Worm (Caenorhabditis elegans) whole organism, young adult: ENCODE results near the gene skpt-1.

Experiments used
- B0035.1 ChIP-seq: sonication (generic microtip); optimal IDR thresholded peaks from 2 replicates; lab custom pipeline; 2016; ENCODE audit warnings: missing genetic modification characterization, mild to moderate bottlenecking, missing compliant biosample characterization, missing genotype, missing genetic modification reagents
- B0336.3 ChIP-seq: fragments of 200-800 bp; sonication (Bioruptor generic); IDR thresholded peaks from 2 replicates; pipeline ENCODE4 v1.3.6; 2022; ENCODE audit warnings: missing genetic modification characterization, missing compliant biosample characterization
- C06A6.2 ChIP-seq: fragments of 200-800 bp; sonication (Bioruptor generic); conservative IDR thresholded peaks from 2 replicates; pipeline ENCODE4 v1.3.6; 2022; ENCODE audit warnings: missing genetic modification characterization, missing compliant biosample characterization
- F55B11.4 ChIP-seq: sonication (generic microtip); optimal IDR thresholded peaks from 2 replicates; lab custom pipeline; 2016; ENCODE audit warnings: missing compliant biosample characterization, missing genetic modification characterization, borderline replicate concordance; ENCODE audit not compliant: insufficient read depth
- K11D2.4 ChIP-seq: fragments of 200-800 bp; sonication (Bioruptor generic); IDR thresholded peaks from 2 replicates; pipeline ENCODE4 v1.3.6; 2022; ENCODE audit warnings: missing genetic modification reagents, missing genetic modification characterization, missing compliant biosample characterization
- aptf-2 ChIP-seq: fragments of 200-800 bp; sonication (Bioruptor generic); conservative IDR thresholded peaks from 2 replicates; pipeline ENCODE4 v1.3.6; 2022; ENCODE audit warnings: missing genetic modification reagents, missing genetic modification characterization, missing compliant biosample characterization
- ccch-3 ChIP-seq: fragments of 200-800 bp; sonication (Bioruptor generic); optimal IDR thresholded peaks from 2 replicates; lab custom pipeline; 2018; ENCODE audit warnings: mild to moderate bottlenecking, missing genetic modification characterization, missing compliant biosample characterization
- cebp-2 ChIP-seq: fragments of 200-800 bp; sonication (Bioruptor generic); IDR thresholded peaks from 2 replicates; pipeline ENCODE4 v1.3.6; 2022; ENCODE audit warnings: missing genetic modification characterization, missing compliant biosample characterization
- ceh-27 ChIP-seq: fragments of 200-800 bp; sonication (Bioruptor generic); optimal IDR thresholded peaks from 2 replicates; lab custom pipeline; 2018; ENCODE audit warnings: mild to moderate bottlenecking, missing genetic modification characterization, moderate library complexity, missing compliant biosample characterization
- ceh-58 ChIP-seq: fragments of 200-800 bp; sonication (Bioruptor generic); IDR thresholded peaks from 2 replicates; pipeline ENCODE4 v1.3.6; 2022; ENCODE audit warnings: missing genetic modification characterization, missing compliant biosample characterization
- ceh-79 ChIP-seq: sonication (generic microtip); optimal IDR thresholded peaks from 2 replicates; lab custom pipeline; 2017; ENCODE audit warnings: mild to moderate bottlenecking, missing genetic modification characterization, missing compliant biosample characterization
- ceh-91 ChIP-seq: fragments of 200-800 bp; sonication (Bioruptor generic); IDR thresholded peaks from 2 replicates; pipeline ENCODE4 v1.3.6; 2022; ENCODE audit warnings: missing genetic modification reagents, missing genetic modification characterization, missing compliant biosample characterization
- chd-7 ChIP-seq: sonication (generic microtip); optimal IDR thresholded peaks from 2 replicates; lab custom pipeline; 2016; ENCODE audit warnings: mild to moderate bottlenecking, missing genetic modification characterization, moderate library complexity, missing compliant biosample characterization
- dox-1 ChIP-seq: fragments of 200-800 bp; sonication (Bioruptor generic); IDR thresholded peaks from 2 replicates; pipeline ENCODE4 v1.3.6; 2022; ENCODE audit warnings: missing genetic modification reagents, missing genetic modification characterization, missing compliant biosample characterization
- dpff-1 ChIP-seq: sonication (generic microtip); optimal IDR thresholded peaks from 2 replicates; lab custom pipeline; 2017; ENCODE audit warnings: mild to moderate bottlenecking, missing genetic modification characterization, missing compliant biosample characterization
- dpl-1 ChIP-seq: fragments of 150-350 bp; optimal IDR thresholded peaks from 2 replicates; lab custom pipeline; 2014; ENCODE audit warnings: missing biosample characterization, missing genetic modification reagents, missing genetic modification characterization
- egl-44 ChIP-seq: fragments of 200-800 bp; sonication (Bioruptor generic); IDR thresholded peaks from 2 replicates; pipeline ENCODE4 v1.3.6; 2022; ENCODE audit warnings: missing genetic modification reagents, missing genetic modification characterization, missing compliant biosample characterization
- egrh-3 ChIP-seq: fragments of 200-800 bp; sonication (Bioruptor generic); IDR thresholded peaks from 2 replicates; pipeline ENCODE4 v1.3.6; 2022; ENCODE audit warnings: missing genetic modification reagents, missing genetic modification characterization, missing compliant biosample characterization
- hlh-12 ChIP-seq: sonication (generic microtip); optimal IDR thresholded peaks from 2 replicates; lab custom pipeline; 2016; ENCODE audit warnings: missing genetic modification characterization, missing compliant biosample characterization
- hlh-26 ChIP-seq: fragments of 200-800 bp; sonication (Bioruptor generic); conservative IDR thresholded peaks from 2 replicates; pipeline ENCODE4 v1.3.6; 2022; ENCODE audit warnings: missing genetic modification reagents, missing genetic modification characterization, missing compliant biosample characterization
- hmg-1.2 ChIP-seq: fragments of 200-800 bp; sonication (Bioruptor generic); IDR thresholded peaks from 2 replicates; pipeline ENCODE4 v1.3.6; 2022; ENCODE audit warnings: missing genetic modification reagents, missing genetic modification characterization, missing compliant biosample characterization
- hmg-20 ChIP-seq: fragments of 200-800 bp; sonication (Bioruptor generic); IDR thresholded peaks from 2 replicates; pipeline ENCODE4 v1.3.6; 2022; ENCODE audit warnings: missing genetic modification reagents, missing genetic modification characterization, missing compliant biosample characterization
- let-607 ChIP-seq, 2 experiments: fragments of 200-800 bp in 1 of 2; sonication (Bioruptor generic) in 1 of 2; sonication (generic microtip) in 1 of 2; optimal IDR thresholded peaks; 2 replicates each; lab custom pipeline; 2016 to 2018; ENCODE audit warnings: mild to moderate bottlenecking in 2 of 2, missing compliant biosample characterization in 2 of 2, missing genetic modification characterization in 2 of 2, moderate library complexity in 2 of 2, missing genotype in 1 of 2
- lin-40 ChIP-seq: sonication (generic microtip); optimal IDR thresholded peaks from 2 replicates; lab custom pipeline; 2016; ENCODE audit warnings: missing genetic modification characterization, mild to moderate bottlenecking, missing compliant biosample characterization, missing genotype, missing genetic modification reagents
- madf-3 ChIP-seq: fragments of 200-800 bp; sonication (Bioruptor generic); IDR thresholded peaks from 2 replicates; pipeline ENCODE4 v1.3.6; 2022; ENCODE audit warnings: missing genetic modification reagents, missing genetic modification characterization, missing compliant biosample characterization
- mel-28 ChIP-seq: sonication (generic microtip); optimal IDR thresholded peaks from 2 replicates; lab custom pipeline; 2016; ENCODE audit warnings: borderline replicate concordance, mild to moderate bottlenecking, missing genetic modification characterization, missing compliant biosample characterization
- nfya-2 ChIP-seq: fragments of 200-800 bp; sonication (Bioruptor generic); IDR thresholded peaks from 2 replicates; pipeline ENCODE4 v1.3.6; 2022; ENCODE audit warnings: missing genetic modification reagents, missing genetic modification characterization, missing compliant biosample characterization
- nhr-80 ChIP-seq: sonication (generic microtip); optimal IDR thresholded peaks from 2 replicates; lab custom pipeline; 2016; ENCODE audit warnings: missing genetic modification characterization, missing compliant biosample characterization
- rcor-1 ChIP-seq: fragments of 200-800 bp; sonication (Bioruptor generic); IDR thresholded peaks from 2 replicates; pipeline ENCODE4 v1.3.6; 2022; ENCODE audit warnings: missing genetic modification reagents, missing genetic modification characterization, missing compliant biosample characterization
- snpc-1.1 ChIP-seq: sonication (generic microtip); optimal IDR thresholded peaks from 2 replicates; lab custom pipeline; 2017; ENCODE audit warnings: missing genetic modification characterization, mild to moderate bottlenecking, missing compliant biosample characterization, antibody characterized with exemption, moderate library complexity, missing genotype, missing genetic modification reagents; ENCODE audit not compliant: insufficient read depth
- snpc-4 ChIP-seq, 5 experiments: fragments of 150-350 bp in 1 of 5; sonication (generic microtip) in 4 of 5; optimal IDR thresholded peaks; 2 replicates each; lab custom pipeline; 2014 to 2018; ENCODE audit warnings: missing genetic modification characterization in 5 of 5, missing biosample characterization in 3 of 5, antibody characterized with exemption in 2 of 5, mild to moderate bottlenecking in 2 of 5, missing compliant biosample characterization in 2 of 5, missing genotype in 2 of 5, moderate library complexity in 2 of 5, missing genetic modification reagents in 1 of 5
- somi-1 ChIP-seq: fragments of 200-800 bp; sonication (Bioruptor generic); optimal IDR thresholded peaks from 2 replicates; lab custom pipeline; 2018; ENCODE audit warnings: mild to moderate bottlenecking, missing genetic modification characterization, missing compliant biosample characterization
- tbp1 ChIP-seq: fragments of 200-800 bp; sonication (Bioruptor generic); optimal IDR thresholded peaks from 2 replicates; lab custom pipeline; 2018; ENCODE audit warnings: mild to moderate bottlenecking, missing genetic modification characterization, missing compliant biosample characterization
- unc-62 ChIP-seq: fragments of 150-350 bp; optimal IDR thresholded peaks from 2 replicates; lab custom pipeline; 2014; ENCODE audit warnings: missing biosample characterization, missing genetic modification reagents, missing genetic modification characterization
- zfh-2 ChIP-seq: fragments of 200-800 bp; sonication (Bioruptor generic); conservative IDR thresholded peaks from 2 replicates; pipeline ENCODE4 v1.3.6; 2022; ENCODE audit warnings: missing genetic modification reagents, missing genetic modification characterization, missing compliant biosample characterization
- ztf-25 ChIP-seq: fragments of 200-800 bp; sonication (Bioruptor generic); IDR thresholded peaks from 2 replicates; pipeline ENCODE4 v1.3.6; 2022; ENCODE audit warnings: missing genetic modification reagents, missing genetic modification characterization, missing compliant biosample characterization
- ztf-26 ChIP-seq: sonication (generic microtip); optimal IDR thresholded peaks from 2 replicates; lab custom pipeline; 2017; ENCODE audit warnings: missing genetic modification characterization, missing compliant biosample characterization

skpt-1 gene

DNA sequence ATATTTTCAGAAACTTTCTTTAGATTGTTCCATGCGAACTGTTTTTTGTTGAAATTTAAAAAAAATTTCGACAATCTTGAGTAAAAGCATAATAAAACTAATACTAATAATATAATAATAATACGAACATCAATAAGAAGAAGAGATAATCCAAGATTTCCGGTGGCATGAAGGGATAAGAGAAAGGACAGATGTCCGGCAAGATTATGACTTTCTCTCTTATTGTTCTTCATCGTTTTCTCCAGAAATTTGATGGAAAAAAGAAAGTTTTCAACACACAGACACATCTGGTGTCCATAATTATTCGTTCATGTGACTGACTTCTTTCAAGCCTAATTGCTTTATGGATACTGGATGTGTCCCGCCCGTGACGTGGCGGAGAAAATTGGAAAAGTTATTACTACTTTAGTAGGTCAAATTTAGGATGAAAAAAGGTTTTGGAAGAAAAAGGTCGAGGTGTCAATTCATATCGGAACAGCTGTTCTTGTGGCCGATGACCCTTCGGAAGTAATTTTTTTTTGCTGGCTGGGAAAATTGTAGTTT, 25.6 kb downstream of the skpt-1 start:
- TF ChIP-seq egl-44 (GFP tag; lab: Robert Waterston, UW) (no peak), ceh-58 (GFP tag; lab: Robert Waterston, UW) (no peak), nfya-2 (no peak), rcor-1 (GFP tag; lab: Robert Waterston, UW) (no peak), K11D2.4 (GFP tag; lab: Robert Waterston, UW) (no peak)

DNA sequence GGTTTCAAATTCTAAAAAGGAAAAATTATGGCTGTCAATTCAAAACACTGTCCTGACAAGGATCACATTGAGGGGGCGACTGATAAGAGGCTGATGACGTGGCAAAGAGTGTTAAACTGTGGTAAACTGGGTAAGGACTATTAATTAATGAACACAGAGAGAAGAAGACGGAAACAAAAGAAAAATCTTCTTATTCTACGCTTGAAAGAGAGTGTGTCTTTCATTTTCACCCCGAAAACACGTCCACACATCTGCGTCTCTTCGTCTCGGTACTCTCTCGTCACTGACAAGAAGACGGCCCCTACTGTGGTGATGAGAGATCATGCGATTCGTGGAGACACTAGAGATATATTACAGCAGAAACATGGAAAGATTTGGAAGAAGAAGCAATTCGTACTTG, 26.8 kb downstream of the skpt-1 start:
- TF ChIP-seq ceh-58 (GFP tag; lab: Robert Waterston, UW) (no peak), B0035.1 (tag; lab: Kevin White, UChicago) (no peak), ztf-26 (tag; lab: Kevin White, UChicago) (peak; percentile 4), tbp1 (GFP tag; lab: Kevin White, UChicago) (no peak), hmg-1.2 (GFP tag; lab: Robert Waterston, UW) (peak; percentile 65; the same call in 1 of the 2 replicates), let-607 (tag; optimal IDR thresholded peaks at IDR 0.05; lab: Kevin White, UChicago) (peak; percentile 41 to 63), nhr-80 (peak; percentile 72), lin-40 (peak; percentile 4)

DNA sequence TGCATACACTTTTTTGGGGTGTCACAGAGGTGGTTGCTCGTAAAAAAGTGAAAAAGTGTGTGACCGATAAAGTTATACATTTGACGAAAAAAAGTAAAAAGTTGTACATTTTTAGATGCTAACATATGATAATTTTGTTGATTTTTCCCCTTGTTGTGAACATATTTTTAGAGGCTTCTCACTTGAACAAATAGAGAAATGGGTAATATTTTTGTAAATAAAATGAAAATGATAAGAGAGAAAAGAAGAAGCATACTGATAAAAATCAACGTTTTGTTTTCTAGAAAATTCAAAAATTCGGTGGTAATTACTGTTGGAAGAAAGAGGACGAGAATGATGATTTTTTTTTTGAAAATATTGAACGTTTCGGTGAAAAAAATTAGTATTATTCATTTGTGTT, 27.9 kb downstream of the skpt-1 start:
- TF ChIP-seq cebp-2 (GFP tag; lab: Robert Waterston, UW), result no peak
- TF ChIP-seq madf-3 (GFP tag; lab: Robert Waterston, UW), result no peak
- no peak for TF ChIP-seq C06A6.2 (GFP tag; lab: Robert Waterston, UW)
- no peak for TF ChIP-seq hlh-12 (tag; lab: Kevin White, UChicago)
- no peak for TF ChIP-seq dpl-1 (GFP tag; lab: Kevin White, UChicago)
- TF ChIP-seq dpff-1 (tag; lab: Kevin White, UChicago), result no peak
- TF ChIP-seq unc-62, result no peak
- no peak for TF ChIP-seq chd-7 (tag; lab: Kevin White, UChicago)
- TF ChIP-seq hlh-26 (GFP tag; lab: Robert Waterston, UW), result no peak
- TF ChIP-seq ztf-25 (GFP tag; lab: Robert Waterston, UW), result no peak
- TF ChIP-seq nhr-80, result no peak
- no peak for TF ChIP-seq nfya-2

DNA sequence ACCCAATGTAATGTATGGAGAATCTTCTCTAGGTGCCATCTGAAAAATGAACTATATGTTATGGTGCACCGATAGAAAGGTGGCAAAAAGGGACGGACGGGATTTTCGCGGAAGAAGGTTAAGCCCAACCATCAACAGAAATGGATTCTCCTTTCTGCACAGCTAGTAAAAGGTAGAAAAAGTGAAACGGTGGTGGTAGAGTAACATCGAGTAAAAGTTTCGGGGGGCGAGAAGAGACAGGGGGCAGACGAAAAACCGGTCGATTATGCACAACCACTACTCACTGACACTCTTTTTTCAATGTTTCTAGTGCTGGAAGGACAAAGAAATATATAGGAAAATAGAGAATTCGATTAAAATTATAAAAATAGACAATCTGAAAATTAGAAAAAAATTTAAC, 28.7 kb downstream of the skpt-1 start:
- TF ChIP-seq hlh-26 (GFP tag; lab: Robert Waterston, UW) (no peak), F55B11.4 (no peak), unc-62 (no peak), madf-3 (GFP tag; lab: Robert Waterston, UW) (no peak)

DNA sequence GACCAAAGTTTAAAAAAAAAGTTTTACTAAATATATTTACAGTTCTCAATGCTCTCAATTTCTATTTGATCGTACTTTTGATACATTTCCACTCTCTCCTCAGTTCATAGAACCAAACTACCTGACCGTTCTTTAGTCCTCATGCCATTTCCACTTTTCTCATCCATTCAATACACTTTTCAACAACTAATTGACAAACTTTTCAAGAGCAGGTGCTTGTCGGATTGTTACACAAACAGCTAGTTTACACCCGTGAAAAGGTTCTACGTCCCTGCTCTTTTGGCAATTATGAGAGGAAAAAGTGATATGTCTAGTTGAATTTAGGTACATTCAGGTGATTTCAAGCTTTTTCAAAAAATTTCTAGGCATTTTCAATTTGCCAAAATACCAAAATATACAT, 30.3 kb downstream of the skpt-1 start:
- no peak for TF ChIP-seq aptf-2 (GFP tag; lab: Robert Waterston, UW)
- TF ChIP-seq ceh-27 (GFP tag; lab: Kevin White, UChicago), result no peak
- TF ChIP-seq ceh-91 (GFP tag; lab: Robert Waterston, UW), result no peak
- no peak for TF ChIP-seq hmg-20
- TF ChIP-seq snpc-1.1 (tag; lab: Kevin White, UChicago), result no peak

DNA sequence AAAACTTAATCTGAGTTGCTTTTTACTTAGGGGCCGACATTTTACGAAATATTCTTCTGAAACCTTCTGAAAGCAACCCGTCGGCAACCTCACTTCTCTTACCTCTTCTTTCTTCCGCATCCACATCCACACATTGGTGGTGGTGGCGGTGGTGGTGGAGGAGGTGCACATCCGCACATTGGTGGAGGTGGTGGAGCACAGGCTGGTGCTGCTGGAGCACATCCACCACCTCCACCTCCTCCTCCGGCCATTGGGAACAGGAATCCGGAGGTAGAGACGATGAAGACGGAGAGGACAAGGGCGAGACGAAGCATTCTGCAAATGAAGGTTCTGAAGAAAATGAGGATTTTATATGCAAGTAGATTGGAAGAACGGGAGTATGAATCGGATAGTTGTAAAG, 34.5 kb downstream of the skpt-1 start, which contains the start of gene grl-22:
grl-22 (minus strand) TSS at position 332 of the 400 bp plus-strand sequence.
- TF ChIP-seq B0336.3 (GFP tag; lab: Robert Waterston, UW) (no peak), ccch-3 (no peak), dpff-1 (tag; lab: Kevin White, UChicago) (no peak), zfh-2 (GFP tag; lab: Robert Waterston, UW) (peak; percentile 86), mel-28 (tag; lab: Kevin White, UChicago) (no peak), snpc-4 (GFP tag; optimal IDR thresholded peaks at IDR 0.05; lab: Kevin White, UChicago) (no peak), snpc-4 (tag; optimal IDR thresholded peaks at IDR 0.05; lab: Kevin White, UChicago) (no peak), dox-1 (GFP tag; lab: Robert Waterston, UW) (no peak), ceh-79 (no peak), egrh-3 (GFP tag; lab: Robert Waterston, UW) (peak; percentile 64; the same call in 1 of the 2 replicates), somi-1 (GFP tag; lab: Kevin White, UChicago) (no peak)
